Fruit fly (Drosophila melanogaster) whole organism, prepupa: ENCODE results near the gene CG13248.

Source experiments
- Blimp-1 ChIP-seq: fragments of 200-800 bp; sonication (Bioruptor generic); optimal IDR thresholded peaks from 3 replicates; lab custom pipeline; 2017; ENCODE audit warnings: missing biosample characterization, missing genetic modification characterization, mild to moderate bottlenecking, moderate library complexity, missing genetic modification reagents
- CG10669 ChIP-seq: fragments of 200-800 bp; sonication (Bioruptor generic); optimal IDR thresholded peaks from 3 replicates; lab custom pipeline; 2018; ENCODE audit warnings: missing biosample characterization, mild to moderate bottlenecking, missing genetic modification characterization, moderate library complexity
- CG11762 ChIP-seq: fragments of 200-800 bp; sonication (Bioruptor generic); optimal IDR thresholded peaks from 3 replicates; lab custom pipeline; 2016; ENCODE audit warnings: missing biosample characterization, missing genetic modification characterization; ENCODE audit not compliant: insufficient read depth
- CG11902 ChIP-seq: fragments of 200-800 bp; sonication (Bioruptor generic); optimal IDR thresholded peaks from 3 replicates; lab custom pipeline; 2016; ENCODE audit warnings: missing biosample characterization, missing genetic modification characterization
- CG1621 ChIP-seq: fragments of 200-800 bp; sonication (Bioruptor generic); optimal IDR thresholded peaks from 3 replicates; lab custom pipeline; 2018; ENCODE audit warnings: missing biosample characterization, mild to moderate bottlenecking, missing genetic modification characterization
- CG16779 ChIP-seq: fragments of 200-800 bp; sonication (Bioruptor generic); optimal IDR thresholded peaks from 3 replicates; lab custom pipeline; 2017; ENCODE audit warnings: missing biosample characterization, mild to moderate bottlenecking, missing genetic modification characterization
- CG31627 ChIP-seq: fragments of 200-800 bp; sonication (Bioruptor generic); optimal IDR thresholded peaks from 3 replicates; lab custom pipeline; 2016; ENCODE audit warnings: missing biosample characterization, missing genetic modification characterization
- CG32006 ChIP-seq: fragments of 200-800 bp; sonication (Bioruptor generic); optimal IDR thresholded peaks from 3 replicates; lab custom pipeline; 2017; ENCODE audit warnings: missing biosample characterization, mild to moderate bottlenecking, missing genetic modification characterization
- CG34406 ChIP-seq: fragments of 200-800 bp; sonication (Bioruptor generic); optimal IDR thresholded peaks from 3 replicates; lab custom pipeline; 2016; ENCODE audit warnings: missing biosample characterization, missing genetic modification characterization
- CG4318 ChIP-seq: fragments of 200-800 bp; sonication (Bioruptor generic); optimal IDR thresholded peaks from 3 replicates; lab custom pipeline; 2017; ENCODE audit warnings: missing biosample characterization, mild to moderate bottlenecking, missing genetic modification characterization
- CG6163 ChIP-seq: fragments of 200-800 bp; sonication (Bioruptor generic); IDR thresholded peaks from 3 replicates; pipeline ENCODE4 v1.3.6; 2022; ENCODE audit warnings: missing biosample characterization, missing genetic modification characterization
- CG6276 ChIP-seq: fragments of 200-800 bp; sonication (Bioruptor generic); optimal IDR thresholded peaks from 2 replicates; lab custom pipeline; 2017; ENCODE audit warnings: missing biosample characterization, mild to moderate bottlenecking, missing genetic modification characterization
- CG6792 ChIP-seq: fragments of 200-800 bp; sonication (Bioruptor generic); optimal IDR thresholded peaks from 3 replicates; lab custom pipeline; 2016; ENCODE audit warnings: missing biosample characterization, missing genetic modification characterization
- CG6808 ChIP-seq: fragments of 200-800 bp; sonication (Bioruptor generic); optimal IDR thresholded peaks from 3 replicates; lab custom pipeline; 2017; ENCODE audit warnings: missing biosample characterization, missing genetic modification characterization, mild to moderate bottlenecking, moderate library complexity, missing genetic modification reagents
- CG6854 ChIP-seq: fragments of 200-800 bp; sonication (Bioruptor generic); optimal IDR thresholded peaks from 2 replicates; lab custom pipeline; 2017; ENCODE audit warnings: missing biosample characterization, mild to moderate bottlenecking, missing genetic modification characterization
- CG8119 ChIP-seq: fragments of 200-800 bp; sonication (Bioruptor generic); IDR thresholded peaks from 3 replicates; pipeline ENCODE4 v1.3.6; 2022; ENCODE audit warnings: missing biosample characterization, missing genetic modification characterization
- CG9139 ChIP-seq: fragments of 200-800 bp; sonication (Bioruptor generic); optimal IDR thresholded peaks from 3 replicates; lab custom pipeline; 2017; ENCODE audit warnings: missing biosample characterization, mild to moderate bottlenecking, missing genetic modification characterization
- Eip75B ChIP-seq: fragments of 200-800 bp; sonication (Bioruptor generic); optimal IDR thresholded peaks from 3 replicates; lab custom pipeline; 2016; ENCODE audit warnings: missing biosample characterization, missing genetic modification characterization
- Eip78C ChIP-seq: fragments of 200-800 bp; sonication (Bioruptor generic); peaks from one replicate; lab custom pipeline; 2016; ENCODE audit warnings: missing biosample characterization, missing genetic modification characterization
- Ets21C ChIP-seq: fragments of 200-800 bp; sonication (Bioruptor generic); optimal IDR thresholded peaks from 3 replicates; lab custom pipeline; 2016; ENCODE audit warnings: missing biosample characterization, missing genetic modification characterization
- Gug ChIP-seq: fragments of 200-800 bp; sonication (Bioruptor generic); IDR thresholded peaks from 2 replicates; pipeline ENCODE4 v1.3.6; 2022; ENCODE audit warnings: missing biosample characterization, missing genetic modification characterization
- Hr38 ChIP-seq: sonication (Bioruptor generic); optimal IDR thresholded peaks from 2 replicates; lab custom pipeline; 2016; ENCODE audit warnings: missing biosample characterization, missing genetic modification characterization
- Hr39 ChIP-seq: fragments of 200-800 bp; sonication (Bioruptor generic); optimal IDR thresholded peaks from 2 replicates; lab custom pipeline; 2016; ENCODE audit warnings: missing biosample characterization, missing genetic modification characterization
- Hr4 ChIP-seq: fragments of 200-800 bp; sonication (Bioruptor generic); optimal IDR thresholded peaks from 3 replicates; lab custom pipeline; 2016; ENCODE audit warnings: missing biosample characterization, missing genetic modification characterization
- Met ChIP-seq: fragments of 200-800 bp; sonication (Bioruptor generic); optimal IDR thresholded peaks from 3 replicates; lab custom pipeline; 2016; ENCODE audit warnings: missing biosample characterization, missing genetic modification characterization
- OdsH ChIP-seq: fragments of 200-800 bp; sonication (Bioruptor generic); optimal IDR thresholded peaks from 3 replicates; lab custom pipeline; 2016; ENCODE audit warnings: missing biosample characterization, missing genetic modification characterization
- Smox ChIP-seq: fragments of 200-800 bp; sonication (Bioruptor generic); optimal IDR thresholded peaks from 3 replicates; lab custom pipeline; 2016; ENCODE audit warnings: missing biosample characterization, missing genetic modification characterization
- Sox14 ChIP-seq: fragments of 200-800 bp; sonication (Bioruptor generic); optimal IDR thresholded peaks from 3 replicates; lab custom pipeline; 2016; ENCODE audit warnings: missing biosample characterization, missing genetic modification characterization
- achi ChIP-seq: fragments of 200-800 bp; sonication (Bioruptor generic); optimal IDR thresholded peaks from 3 replicates; lab custom pipeline; 2016; ENCODE audit warnings: missing biosample characterization, missing genetic modification characterization
- acj6 ChIP-seq: fragments of 200-800 bp; sonication (Bioruptor generic); optimal IDR thresholded peaks from 3 replicates; lab custom pipeline; 2016; ENCODE audit warnings: missing biosample characterization, missing genetic modification characterization
- cyc ChIP-seq: fragments of 200-800 bp; sonication (Bioruptor generic); optimal IDR thresholded peaks from 3 replicates; lab custom pipeline; 2016; ENCODE audit warnings: missing biosample characterization, missing genetic modification characterization
- dac ChIP-seq: fragments of 200-800 bp; sonication (Bioruptor generic); optimal IDR thresholded peaks from 2 replicates; lab custom pipeline; 2017; ENCODE audit warnings: missing biosample characterization, mild to moderate bottlenecking, missing genetic modification characterization
- dsx ChIP-seq: fragments of 200-800 bp; optimal IDR thresholded peaks from 3 replicates; lab custom pipeline; 2019; ENCODE audit warnings: missing biosample characterization, mild to moderate bottlenecking, missing genetic modification characterization, moderate library complexity; ENCODE audit not compliant: poor library complexity, severe bottlenecking
- esn ChIP-seq: fragments of 200-800 bp; sonication (Bioruptor generic); optimal IDR thresholded peaks from 2 replicates; lab custom pipeline; 2016; ENCODE audit warnings: missing biosample characterization, mild to moderate bottlenecking, missing genetic modification characterization, moderate library complexity
- fd59A ChIP-seq: fragments of 200-800 bp; sonication (Bioruptor generic); optimal IDR thresholded peaks from 2 replicates; lab custom pipeline; 2017; ENCODE audit warnings: missing biosample characterization, mild to moderate bottlenecking, missing genetic modification characterization, missing genetic modification reagents
- fkh ChIP-seq: fragments of 200-800 bp; sonication (Bioruptor generic); optimal IDR thresholded peaks from 3 replicates; lab custom pipeline; 2017; ENCODE audit warnings: missing biosample characterization, mild to moderate bottlenecking, missing genetic modification characterization, moderate library complexity
- net ChIP-seq: fragments of 200-800 bp; sonication (Bioruptor generic); optimal IDR thresholded peaks from 3 replicates; lab custom pipeline; 2016; ENCODE audit warnings: missing biosample characterization, missing genetic modification characterization
- pdm3 ChIP-seq: fragments of 200-800 bp; sonication (Bioruptor generic); optimal IDR thresholded peaks from 3 replicates; lab custom pipeline; 2016; ENCODE audit warnings: missing biosample characterization, missing genetic modification characterization
- spab ChIP-seq: fragments of 200-800 bp; sonication (Bioruptor generic); optimal IDR thresholded peaks from 2 replicates; lab custom pipeline; 2017; ENCODE audit warnings: missing biosample characterization, mild to moderate bottlenecking, missing genetic modification characterization, missing genetic modification reagents
- ss ChIP-seq, 2 experiments: fragments of 200-800 bp; sonication (Bioruptor generic); optimal IDR thresholded peaks; 2 replicates in 1 of 2; 3 replicates in 1 of 2; lab custom pipeline; 2017 to 2018; ENCODE audit warnings: mild to moderate bottlenecking in 2 of 2, missing biosample characterization in 2 of 2, missing genetic modification characterization in 2 of 2, moderate library complexity in 1 of 2
- svp ChIP-seq: fragments of 200-800 bp; sonication (Bioruptor generic); peaks from one replicate; lab custom pipeline; 2016; ENCODE audit warnings: missing biosample characterization, missing genetic modification characterization
- topi ChIP-seq: fragments of 200-800 bp; sonication (Bioruptor generic); optimal IDR thresholded peaks from 3 replicates; lab custom pipeline; 2016; ENCODE audit warnings: missing biosample characterization, missing genetic modification characterization
- vri ChIP-seq: fragments of 200-800 bp; sonication (Bioruptor generic); optimal IDR thresholded peaks from 3 replicates; lab custom pipeline; 2016; ENCODE audit warnings: missing biosample characterization, mild to moderate bottlenecking, missing genetic modification characterization

CG13248 gene

DNA sequence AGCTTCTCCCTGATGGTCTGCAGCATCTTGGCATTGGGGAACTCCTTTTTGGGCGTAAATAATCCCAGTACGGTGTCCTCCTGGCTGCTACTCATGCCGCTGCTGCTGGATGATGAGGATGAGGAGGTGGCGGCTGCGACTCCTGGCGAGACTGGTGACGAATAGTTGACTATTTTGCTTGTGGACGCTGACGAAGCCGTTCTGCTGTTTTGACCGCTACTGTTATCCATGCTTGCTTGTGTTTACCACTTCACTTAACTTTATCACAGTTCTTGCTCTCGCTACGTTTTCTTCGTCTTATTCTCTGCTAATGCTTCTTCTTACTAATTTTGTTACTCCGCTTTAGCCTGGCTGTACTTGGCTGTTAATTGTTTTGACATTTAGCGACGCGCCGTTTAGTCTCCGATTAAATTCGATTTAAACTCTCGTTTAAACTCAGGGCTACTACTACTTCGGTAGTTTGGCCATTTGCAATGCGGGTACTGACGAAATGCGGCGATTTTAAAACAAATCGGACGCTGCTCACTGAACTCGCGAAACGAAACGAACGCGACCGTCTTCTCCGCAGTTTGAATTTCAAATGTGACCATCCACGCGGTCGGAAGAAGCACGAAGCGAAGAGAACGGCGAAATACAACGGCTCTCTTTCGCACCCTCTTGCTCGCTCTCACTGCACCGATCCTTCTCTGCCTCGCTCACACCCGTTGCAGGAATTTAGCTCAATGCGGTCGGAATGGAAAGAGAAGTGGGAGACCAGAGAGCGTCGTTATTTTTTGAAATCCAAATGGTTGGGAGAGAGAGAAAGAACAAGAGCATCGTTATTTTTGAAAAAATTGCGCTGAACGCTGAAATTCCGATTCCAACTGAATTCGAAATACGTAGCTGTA, 9.1 kb downstream of the CG13248 start, which contains the start of gene trbl (continued):
- TF ChIP-seq Ets21C (no peak), CG1621 (tag; lab: Kevin White, UChicago) (peak; percentile 53), Gug (GFP tag; lab: Robert Waterston, UW) (no peak), Hr4 (GFP tag; lab: Kevin White, UChicago) (no peak), fd59A (GFP tag; lab: Kevin White, UChicago) (no peak), esn (no peak), CG6854 (GFP tag; lab: Kevin White, UChicago) (peak; percentile 66), CG6276 (GFP tag; lab: Kevin White, UChicago) (peak; percentile 19), CG11762 (GFP tag; lab: Kevin White, UChicago) (no peak), achi (peak; percentile 15), vri (GFP tag; lab: Kevin White, UChicago) (no peak), CG11902 (GFP tag; lab: Kevin White, UChicago) (no peak), dsx (peak; percentile 62), CG6808 (GFP tag; lab: Kevin White, UChicago) (peak; percentile 18), ss (GFP tag; optimal IDR thresholded peaks at IDR 0.05; lab: Kevin White, UChicago) (peak; percentile 12 to 21), CG16779 (peak; percentile 33), net (peak; percentile 58), acj6 (GFP tag; lab: Kevin White, UChicago) (no peak), CG9139 (no peak), Eip78C (GFP tag; lab: Kevin White, UChicago) (peak; percentile 48), spab (GFP tag; lab: Kevin White, UChicago) (no peak), Blimp-1 (GFP tag; lab: Kevin White, UChicago) (no peak), dac (GFP tag; lab: Kevin White, UChicago) (no peak)

DNA sequence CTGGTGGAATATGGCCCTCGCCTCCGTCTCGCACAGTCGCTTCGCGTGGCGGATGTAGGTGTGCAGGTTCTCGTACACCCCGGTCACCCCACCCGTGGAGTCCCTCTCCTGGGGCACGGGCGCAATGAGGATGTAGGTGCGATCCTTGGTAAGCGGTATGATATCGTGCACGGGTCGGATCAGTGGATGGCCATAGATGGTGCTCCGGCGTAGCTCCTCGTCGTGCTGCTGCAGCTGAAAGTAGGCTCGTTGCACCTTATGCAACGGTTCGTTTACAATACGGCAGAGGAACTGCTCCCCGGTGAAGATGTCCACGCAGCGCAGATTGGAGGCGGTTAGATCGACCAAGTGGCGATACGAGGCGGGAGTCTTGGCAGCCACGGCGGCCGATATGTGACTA, 9.9 kb downstream of the CG13248 start:
- TF ChIP-seq CG6792 (GFP tag; lab: Kevin White, UChicago) (no peak), CG4318 (GFP tag; lab: Kevin White, UChicago) (no peak), CG6808 (GFP tag; lab: Kevin White, UChicago) (no peak), fkh (GFP tag; lab: Kevin White, UChicago) (no peak), Hr39 (GFP tag; lab: Kevin White, UChicago) (no peak), Eip75B (no peak), CG10669 (GFP tag; lab: Kevin White, UChicago) (no peak), vri (GFP tag; lab: Kevin White, UChicago) (no peak)

- TF ChIP-seq topi (peak; percentile 92), CG6163 (peak; percentile 84), Hr39 (GFP tag; lab: Kevin White, UChicago) (peak; percentile 91), pdm3 (GFP tag; lab: Kevin White, UChicago) (peak; percentile 94), spab (GFP tag; lab: Kevin White, UChicago) (peak; percentile 89), Hr4 (GFP tag; lab: Kevin White, UChicago) (peak; percentile 92), Eip75B (peak; percentile 90), CG6792 (GFP tag; lab: Kevin White, UChicago) (peak; percentile 92), Met (peak; percentile 92), CG34406 (GFP tag; lab: Kevin White, UChicago) (peak; percentile 94), CG9139 (peak; percentile 78), Smox (GFP tag; lab: Kevin White, UChicago) (peak; percentile 92), CG6854 (GFP tag; lab: Kevin White, UChicago) (peak; percentile 75), Ets21C (peak; percentile 83), Gug (GFP tag; lab: Robert Waterston, UW) (peak; percentile 85), cyc (GFP tag; lab: Kevin White, UChicago) (peak; percentile 92), Hr38 (GFP tag; lab: Kevin White, UChicago) (peak; percentile 60), Sox14 (GFP tag; lab: Kevin White, UChicago) (peak; percentile 95), CG6276 (GFP tag; lab: Kevin White, UChicago) (peak; percentile 93), fd59A (GFP tag; lab: Kevin White, UChicago) (peak; percentile 84), CG31627 (peak; percentile 93), achi (peak; percentile 92), CG32006 (GFP tag; lab: Kevin White, UChicago) (peak; percentile 96), CG8119 (GFP tag; lab: Robert Waterston, UW) (peak; percentile 96), svp (peak; percentile 95), dac (GFP tag; lab: Kevin White, UChicago) (peak; percentile 79), OdsH (GFP tag; lab: Kevin White, UChicago) (peak; percentile 96), fkh (GFP tag; lab: Kevin White, UChicago) (peak; percentile 88), CG6808 (GFP tag; lab: Kevin White, UChicago) (peak; percentile 89), Eip78C (GFP tag; lab: Kevin White, UChicago) (peak; percentile 99)
These were observed 10.7 kb downstream of the CG13248 start for dm6 chr3L:20399550-20400109.
